Fruit fly (Drosophila melanogaster) whole organism: ENCODE measurements around the gene CG14851.

Experiments
- EcR ChIP-seq, 2 experiments: fragments of >200 bp; optimal IDR thresholded peaks; 2 replicates each; lab custom pipeline; 2017; ENCODE audit warnings: missing biosample characterization in 2 of 2, missing genetic modification characterization in 2 of 2, missing genetic modification reagents in 2 of 2
- psq ChIP-seq: fragments of >200 bp; optimal IDR thresholded peaks from 2 replicates; lab custom pipeline; 2017

dm6 chr3R:14586480-14587443, 24.6 kb downstream of the CG14851 start:
- TF ChIP-seq EcR (GFP tag; optimal IDR thresholded peaks at IDR 0.05; lab: Kevin White, UChicago): no peak
- TF ChIP-seq psq (lab: Kevin White, UChicago): no peak
